Worm (Caenorhabditis elegans): Measurements from ENCODE around the gene pqn-73.
A peak's percentile ranks its signal among the peaks of the same experiment; 100 is the strongest.

pqn-73 gene

DNA sequence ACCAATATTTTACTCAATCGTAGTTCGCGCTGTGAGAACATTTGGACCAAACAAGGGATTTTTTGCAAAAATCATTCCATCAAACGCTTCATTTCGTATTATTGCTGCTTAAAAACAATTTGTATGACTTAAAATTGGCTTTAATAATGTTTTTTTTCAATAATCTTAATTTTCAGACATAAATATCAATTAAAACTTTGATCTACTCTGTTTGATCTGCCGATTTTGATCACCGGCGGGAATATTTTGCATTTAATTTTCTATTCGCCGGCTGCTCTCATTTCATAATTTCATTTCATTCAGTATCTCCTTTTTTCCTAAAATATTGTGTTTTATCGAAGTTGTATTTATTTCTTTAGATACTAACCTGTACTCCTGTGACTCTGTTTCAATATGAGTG is 34.7 kb downstream of the pqn-73 start, which contains the start of gene puf-5 (continued):
- TF ChIP-seq chd-7 (tag; optimal IDR thresholded peaks at IDR 0.05): no peak
- no peak for TF ChIP-seq gei-17 (GFP tag; optimal IDR thresholded peaks at IDR 0.05)
- TF ChIP-seq nhr-90 (tag; optimal IDR thresholded peaks at IDR 0.05): no peak
- TF ChIP-seq K11D2.4 (GFP tag; IDR thresholded peaks at IDR 0.05): no peak
- TF ChIP-seq aptf-2 (GFP tag; conservative IDR thresholded peaks at IDR 0.05): no peak
- TF ChIP-seq snpc-4 (GFP tag; optimal IDR thresholded peaks at IDR 0.05): peak; percentile 21
- TF ChIP-seq snpc-4 (tag; optimal IDR thresholded peaks at IDR 0.05): peak in 1 of 4 experiments; percentile 22
- TF ChIP-seq egl-44 (GFP tag; IDR thresholded peaks at IDR 0.05): no peak
- TF ChIP-seq ceh-58 (GFP tag; IDR thresholded peaks at IDR 0.05): no peak
- no peak for TF ChIP-seq hmg-1.2 (GFP tag; IDR thresholded peaks at IDR 0.05)
- no peak for TF ChIP-seq mxl-1 (tag; optimal IDR thresholded peaks at IDR 0.05)
- TF ChIP-seq sdz-38 (tag; optimal IDR thresholded peaks at IDR 0.05): no peak
- no peak for TF ChIP-seq ets-4 (GFP tag; optimal IDR thresholded peaks at IDR 0.05)
- no peak for TF ChIP-seq ceh-27 (GFP tag; optimal IDR thresholded peaks at IDR 0.05)
- no peak for TF ChIP-seq tbx-9 (tag; optimal IDR thresholded peaks at IDR 0.05; ENCODE audit: borderline replicate concordance)
- peak; percentile 29 for TF ChIP-seq unc-130 (GFP tag; optimal IDR thresholded peaks at IDR 0.05)
- TF ChIP-seq attf-5 (GFP tag; optimal IDR thresholded peaks at IDR 0.05): no peak
- TF ChIP-seq ztf-22 (GFP tag; optimal IDR thresholded peaks at IDR 0.05): no peak
- no peak for TF ChIP-seq rcor-1 (GFP tag; IDR thresholded peaks at IDR 0.05)
- peak; percentile 78 for TF ChIP-seq snpc-3.4 (tag; optimal IDR thresholded peaks at IDR 0.05)
- no peak for TF ChIP-seq hmg-20 (GFP tag; IDR thresholded peaks at IDR 0.05)
- TF ChIP-seq ztf-25 (GFP tag; IDR thresholded peaks at IDR 0.05): no peak
- TF ChIP-seq die-1 (tag; optimal IDR thresholded peaks at IDR 0.05): no peak
- no peak for TF ChIP-seq T07F8.4 (tag; optimal IDR thresholded peaks at IDR 0.05)
- peak; percentile 94 for TF ChIP-seq madf-6 (GFP tag; IDR thresholded peaks at IDR 0.05)
- no peak for TF ChIP-seq atf-7 (tag; optimal IDR thresholded peaks at IDR 0.05)
- no peak for TF ChIP-seq F10E7.11 (tag; optimal IDR thresholded peaks at IDR 0.05)
- TF ChIP-seq F57A8.1 (GFP tag; optimal IDR thresholded peaks at IDR 0.05): no peak
- TF ChIP-seq mcd-1 (GFP tag; IDR thresholded peaks at IDR 0.05): no peak
- TF ChIP-seq ekl-4 (GFP tag; IDR thresholded peaks at IDR 0.05): 0 out of 2 replicates have a peak, but pooled peaks have one; percentile 41
- no peak for TF ChIP-seq ceh-100 (GFP tag; IDR thresholded peaks at IDR 0.05)
- no peak for TF ChIP-seq F39B2.1 (GFP tag; IDR thresholded peaks at IDR 0.05)
- TF ChIP-seq nhr-80 (tag; optimal IDR thresholded peaks at IDR 0.05): no peak
- TF ChIP-seq tlf-1 (GFP tag; optimal IDR thresholded peaks at IDR 0.05): peak; percentile 25
- TF ChIP-seq ztf-26 (tag; optimal IDR thresholded peaks at IDR 0.05): no peak
- TF ChIP-seq B0019.2 (GFP tag; conservative IDR thresholded peaks at IDR 0.05): no peak
- TF ChIP-seq attf-3 (GFP tag; conservative IDR thresholded peaks at IDR 0.05): no peak
- no peak for TF ChIP-seq madf-3 (GFP tag; IDR thresholded peaks at IDR 0.05)
- TF ChIP-seq mel-28 (tag; optimal IDR thresholded peaks at IDR 0.05; ENCODE audit: borderline replicate concordance): no peak
- TF ChIP-seq athp-1 (tag; optimal IDR thresholded peaks at IDR 0.05): no peak
- no peak for TF ChIP-seq C17E4.6 (GFP tag; IDR thresholded peaks at IDR 0.05)
- TF ChIP-seq lsy-27 (tag; optimal IDR thresholded peaks at IDR 0.05; ENCODE audit: borderline replicate concordance, insufficient read depth): no peak
- TF ChIP-seq zfh-2 (GFP tag; conservative IDR thresholded peaks at IDR 0.05): no peak
- TF ChIP-seq lir-1 (GFP tag; conservative IDR thresholded peaks at IDR 0.05): no peak
- TF ChIP-seq lsl-1 (GFP tag; optimal IDR thresholded peaks at IDR 0.05): peak; percentile 88
- TF ChIP-seq ztf-28 (GFP tag; IDR thresholded peaks at IDR 0.05): no peak
- no peak for TF ChIP-seq F57C9.4 (tag; optimal IDR thresholded peaks at IDR 0.05)
- TF ChIP-seq F23B12.7 (tag; optimal IDR thresholded peaks at IDR 0.05; ENCODE audit: insufficient read depth): no peak
- no peak for TF ChIP-seq madf-10 (tag; optimal IDR thresholded peaks at IDR 0.05)
- TF ChIP-seq sptf-2 (GFP tag; optimal IDR thresholded peaks at IDR 0.05): no peak

All from whole organism, young adult.